Worm (Caenorhabditis elegans) whole organism, L1 larva: ENCODE measurements around the gene smg-3.

ENCODE experiments used
- snpc-4 ChIP-seq: fragments of 150-350 bp; optimal IDR thresholded peaks from 2 replicates; lab custom pipeline; 2014; ENCODE audit warnings: missing biosample characterization, missing genetic modification characterization
- sptf-1 ChIP-seq: fragments of 150-350 bp; optimal IDR thresholded peaks from 2 replicates; lab custom pipeline; 2014; ENCODE audit warnings: missing biosample characterization, missing genetic modification characterization
- unc-86 ChIP-seq: sonication (generic microtip); optimal IDR thresholded peaks from 2 replicates; lab custom pipeline; 2016; ENCODE audit warnings: missing genetic modification characterization, missing compliant biosample characterization

DNA sequence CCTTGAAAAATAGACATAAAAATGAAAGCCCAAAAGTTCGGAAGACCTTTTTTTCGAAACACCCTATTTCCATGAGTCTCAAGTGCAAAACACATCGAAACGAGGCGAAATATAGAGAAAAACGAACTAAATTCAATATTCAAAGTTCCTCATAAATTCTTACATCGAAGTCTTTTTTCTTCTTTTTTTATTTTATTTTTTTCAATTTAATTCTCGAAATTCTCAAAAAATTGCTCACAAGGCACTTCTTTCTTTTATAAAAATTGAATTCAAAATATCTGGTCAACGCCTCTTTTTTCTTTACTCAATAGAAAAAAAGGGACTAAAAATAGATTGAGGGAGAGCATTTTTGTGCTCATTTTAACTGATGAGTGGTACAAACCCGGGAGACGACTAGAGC lies 22.3 kb upstream of the smg-3 start:
- TF ChIP-seq sptf-1 (tag; lab: Kevin White, UChicago) (no peak), unc-86 (tag; lab: Kevin White, UChicago) (no peak), snpc-4 (tag; lab: Kevin White, UChicago) (no peak)
